Worm (Caenorhabditis elegans) whole organism, midembryonic: ENCODE measurements around the gene gld-3.
A peak's percentile ranks its signal among the peaks of the same experiment; 100 is the strongest.

Source experiments
- T22C8.4 ChIP-seq: fragments of 200-800 bp; sonication (Bioruptor generic); IDR thresholded peaks from 2 replicates; pipeline ENCODE4 v1.3.6; 2022; ENCODE audit warnings: missing genetic modification characterization, missing compliant biosample characterization
- cog-1 ChIP-seq: sonication (generic microtip); optimal IDR thresholded peaks from 2 replicates; lab custom pipeline; 2016; ENCODE audit warnings: missing genetic modification characterization, missing compliant biosample characterization
- flt-1 ChIP-seq: fragments of 200-800 bp; sonication (Bioruptor generic); IDR thresholded peaks from 2 replicates; pipeline ENCODE4 v1.3.6; 2022; ENCODE audit warnings: missing genetic modification characterization, missing compliant biosample characterization
- klf-2 ChIP-seq: fragments of 200-800 bp; sonication (Bioruptor generic); conservative IDR thresholded peaks from 2 replicates; pipeline ENCODE4 v1.3.6; 2022; ENCODE audit warnings: missing genetic modification reagents, missing genetic modification characterization, missing compliant biosample characterization
- med-1 ChIP-seq: sonication (generic microtip); optimal IDR thresholded peaks from 2 replicates; lab custom pipeline; 2017; ENCODE audit warnings: missing genetic modification characterization, mild to moderate bottlenecking, missing compliant biosample characterization, antibody characterized with exemption, missing genetic modification reagents; ENCODE audit not compliant: insufficient read depth
- ref-1 ChIP-seq: fragments of 200-800 bp; sonication (Bioruptor generic); conservative IDR thresholded peaks from 2 replicates; pipeline ENCODE4 v1.3.6; 2022; ENCODE audit warnings: missing genetic modification reagents, missing genetic modification characterization, missing compliant biosample characterization
- tab-1 ChIP-seq: fragments of 200-800 bp; sonication (Bioruptor generic); IDR thresholded peaks from 2 replicates; pipeline ENCODE4 v1.3.6; 2022; ENCODE audit warnings: missing genetic modification characterization, missing compliant biosample characterization
- ztf-23 ChIP-seq: fragments of 200-800 bp; sonication (Bioruptor generic); IDR thresholded peaks from 2 replicates; pipeline ENCODE4 v1.3.6; 2022; ENCODE audit warnings: missing genetic modification reagents, missing genetic modification characterization, missing compliant biosample characterization
- ztf-29 ChIP-seq: fragments of 200-800 bp; sonication (Bioruptor generic); IDR thresholded peaks from 2 replicates; pipeline ENCODE4 v1.3.6; 2022; ENCODE audit warnings: missing genetic modification reagents, missing genetic modification characterization, missing compliant biosample characterization

gld-3 gene

DNA sequence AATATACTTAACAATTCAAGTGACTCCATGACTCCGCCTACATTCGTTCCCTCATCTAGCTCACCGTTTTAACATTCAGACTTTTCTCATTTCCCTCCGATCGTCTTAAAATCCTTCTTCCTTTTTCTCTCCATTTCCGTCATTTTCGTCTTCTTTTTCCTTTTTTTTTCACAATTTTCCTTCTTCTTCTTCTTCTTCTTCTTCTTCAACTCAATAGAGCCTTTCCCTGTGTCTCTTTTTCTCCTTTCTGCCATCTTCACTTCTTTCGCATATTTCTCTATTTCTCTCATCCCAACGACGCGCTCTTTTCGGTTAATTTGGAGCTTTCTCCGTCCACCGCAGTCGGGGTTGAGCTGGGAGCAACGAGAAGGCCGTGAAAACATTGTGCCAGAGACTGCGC is 50.2 kb downstream of the gld-3 start:
- TF ChIP-seq flt-1 (GFP tag; lab: Robert Waterston, UW) (no peak), cog-1 (tag; lab: Kevin White, UChicago) (no peak), tab-1 (GFP tag; lab: Robert Waterston, UW) (no peak), ref-1 (GFP tag; lab: Robert Waterston, UW) (no peak), ztf-29 (GFP tag; lab: Robert Waterston, UW) (no peak), klf-2 (no peak), med-1 (GFP tag; lab: Kevin White, UChicago) (no peak), T22C8.4 (GFP tag; lab: Robert Waterston, UW) (no peak), ztf-23 (no peak)

- peak; percentile 94 for TF ChIP-seq klf-2
- TF ChIP-seq ztf-23, result peak; percentile 96
- TF ChIP-seq med-1 (GFP tag; lab: Kevin White, UChicago), result peak; percentile 63
- TF ChIP-seq tab-1 (GFP tag; lab: Robert Waterston, UW), result peak; percentile 97
- TF ChIP-seq ztf-29 (GFP tag; lab: Robert Waterston, UW), result peak; percentile 94
- TF ChIP-seq cog-1 (tag; lab: Kevin White, UChicago), result peak; percentile 91
- TF ChIP-seq ref-1 (GFP tag; lab: Robert Waterston, UW), result peak; percentile 94
- peak; percentile 98 for TF ChIP-seq flt-1 (GFP tag; lab: Robert Waterston, UW)
- peak; percentile 95 for TF ChIP-seq T22C8.4 (GFP tag; lab: Robert Waterston, UW)
These were observed 51.2 kb downstream of the gld-3 start, which contains the start of gene pdl-1 for ce11 chrII:7183493-7184272. pdl-1 (plus strand) TSS chrII:7183801.

ce11 chrII:7186117-7186516 is 53.7 kb downstream of the gld-3 start:
- TF ChIP-seq T22C8.4 (GFP tag; lab: Robert Waterston, UW) (no peak), flt-1 (GFP tag; lab: Robert Waterston, UW) (no peak), tab-1 (GFP tag; lab: Robert Waterston, UW) (no peak), med-1 (GFP tag; lab: Kevin White, UChicago) (no peak), ztf-29 (GFP tag; lab: Robert Waterston, UW) (no peak), klf-2 (no peak), ztf-23 (no peak), cog-1 (tag; lab: Kevin White, UChicago) (no peak), ref-1 (GFP tag; lab: Robert Waterston, UW) (no peak)

DNA sequence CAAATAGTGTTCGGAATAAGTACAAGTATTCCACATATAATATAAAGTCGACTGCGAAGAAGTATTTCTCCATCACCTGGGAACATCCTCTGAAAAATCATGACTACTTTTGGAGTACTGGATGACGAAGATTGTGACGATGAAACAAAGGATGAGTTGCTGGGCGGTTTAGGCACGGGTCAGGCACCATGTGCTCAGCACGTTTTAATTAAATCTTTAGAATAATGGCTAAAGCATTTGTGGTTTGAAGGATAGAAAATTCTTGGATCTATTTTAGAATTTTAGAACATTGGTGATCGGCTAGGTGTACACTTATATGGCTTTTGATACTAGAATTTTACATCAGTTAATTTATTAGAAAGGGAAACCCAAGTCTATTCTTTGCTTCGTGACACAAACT is 54.7 kb downstream of the gld-3 start, which contains the start of gene C27H5.6:
TSS of gene C27H5.6 (minus strand) at position 101 of the 400 bp plus-strand sequence.
- TF ChIP-seq T22C8.4 (GFP tag; lab: Robert Waterston, UW) (no peak), flt-1 (GFP tag; lab: Robert Waterston, UW) (no peak), med-1 (GFP tag; lab: Kevin White, UChicago) (no peak), ztf-29 (GFP tag; lab: Robert Waterston, UW) (no peak), klf-2 (no peak), tab-1 (GFP tag; lab: Robert Waterston, UW) (no peak), ztf-23 (no peak), ref-1 (GFP tag; lab: Robert Waterston, UW) (no peak), cog-1 (tag; lab: Kevin White, UChicago) (no peak)
